Worm (Caenorhabditis elegans) whole organism, L1 larva: ENCODE data around the gene Y54G2A.52.

ENCODE experiments used
- C04F5.9 ChIP-seq: sonication (generic microtip); optimal IDR thresholded peaks from 2 replicates; lab custom pipeline; 2016; ENCODE audit warnings: missing genetic modification characterization, missing compliant biosample characterization
- C16A3.4 ChIP-seq: fragments of 150-350 bp; optimal IDR thresholded peaks from 2 replicates; lab custom pipeline; 2014; ENCODE audit warnings: missing biosample characterization, missing genetic modification characterization
- F16B12.6 ChIP-seq: fragments of 150-350 bp; optimal IDR thresholded peaks from 2 replicates; lab custom pipeline; 2014; ENCODE audit warnings: missing biosample characterization, missing genetic modification characterization
- ama-1 ChIP-seq: fragments of 150-350 bp; optimal IDR thresholded peaks from 2 replicates; lab custom pipeline; 2014
- blmp-1 ChIP-seq: fragments of 150-350 bp; optimal IDR thresholded peaks from 2 replicates; lab custom pipeline; 2014; ENCODE audit warnings: missing biosample characterization, missing genetic modification characterization
- ceh-63 ChIP-seq: fragments of 200-800 bp; sonication (Bioruptor generic); optimal IDR thresholded peaks from 2 replicates; lab custom pipeline; 2018; ENCODE audit warnings: mild to moderate bottlenecking, missing genetic modification characterization, missing compliant biosample characterization
- ceh-82 ChIP-seq, 3 experiments: fragments of 150-350 bp in 1 of 3; sonication (generic microtip) in 2 of 3; optimal IDR thresholded peaks; 2 replicates each; lab custom pipeline; 2014 to 2017; ENCODE audit warnings: missing biosample characterization in 3 of 3, missing genetic modification characterization in 3 of 3
- ces-1 ChIP-seq: fragments of 150-350 bp; optimal IDR thresholded peaks from 2 replicates; lab custom pipeline; 2014; ENCODE audit warnings: missing biosample characterization, missing genetic modification reagents, missing genetic modification characterization
- dsc-1 ChIP-seq: sonication (generic microtip); optimal IDR thresholded peaks from 2 replicates; lab custom pipeline; 2016; ENCODE audit warnings: mild to moderate bottlenecking, missing genetic modification characterization, missing compliant biosample characterization
- efl-3 ChIP-seq: fragments of 200-800 bp; sonication (Bioruptor generic); optimal IDR thresholded peaks from 2 replicates; lab custom pipeline; 2018; ENCODE audit warnings: mild to moderate bottlenecking, missing genetic modification characterization, missing compliant biosample characterization
- egl-13 ChIP-seq: sonication (generic microtip); optimal IDR thresholded peaks from 2 replicates; lab custom pipeline; 2016; ENCODE audit warnings: missing genotype, missing genetic modification reagents, missing genetic modification characterization, missing compliant biosample characterization
- egl-27 ChIP-seq, 2 experiments: fragments of 150-350 bp in 1 of 2; sonication (generic microtip); optimal IDR thresholded peaks; 3 replicates each; lab custom pipeline; 2017 to 2018; ENCODE audit warnings: missing biosample characterization in 2 of 2, missing genetic modification characterization in 2 of 2, missing genetic modification reagents in 2 of 2
- elt-2 ChIP-seq: sonication (generic microtip); optimal IDR thresholded peaks from 2 replicates; lab custom pipeline; 2016; ENCODE audit warnings: missing genetic modification characterization, mild to moderate bottlenecking, inconsistent platforms, missing compliant biosample characterization, missing genetic modification reagents
- elt-3 ChIP-seq, 6 experiments: fragments of 150-350 bp in 1 of 6; sonication (generic microtip); optimal IDR thresholded peaks; 2 replicates each; lab custom pipeline; 2017 to 2018; ENCODE audit warnings: missing biosample characterization in 6 of 6, missing genetic modification characterization in 6 of 6, inconsistent platforms in 1 of 6
- ets-5 ChIP-seq: fragments of 200-800 bp; sonication (Bioruptor generic); IDR thresholded peaks from 2 replicates; pipeline ENCODE4 v1.3.6; 2022; ENCODE audit warnings: missing genetic modification characterization, missing compliant biosample characterization
- fos-1 ChIP-seq: fragments of 150-350 bp; optimal IDR thresholded peaks from 2 replicates; lab custom pipeline; 2014; ENCODE audit warnings: missing biosample characterization, missing genetic modification characterization
- hlh-17 ChIP-seq: fragments of 200-800 bp; sonication (Bioruptor generic); optimal IDR thresholded peaks from 2 replicates; lab custom pipeline; 2018; ENCODE audit warnings: missing genetic modification characterization, mild to moderate bottlenecking, missing compliant biosample characterization, moderate library complexity, borderline replicate concordance
- hlh-4 ChIP-seq: sonication (generic microtip); optimal IDR thresholded peaks from 2 replicates; lab custom pipeline; 2016; ENCODE audit warnings: mild to moderate bottlenecking, missing genetic modification characterization, missing compliant biosample characterization
- hpl-2 ChIP-seq: fragments of 150-350 bp; optimal IDR thresholded peaks from 2 replicates; lab custom pipeline; 2014; ENCODE audit warnings: missing biosample characterization, missing genetic modification reagents, missing genetic modification characterization
- irx-1 ChIP-seq: sonication (generic microtip); optimal IDR thresholded peaks from 2 replicates; lab custom pipeline; 2016; ENCODE audit warnings: missing genetic modification characterization, missing compliant biosample characterization
- isw-1 ChIP-seq: fragments of 200-800 bp; sonication (Bioruptor generic); IDR thresholded peaks from 2 replicates; pipeline ENCODE4 v1.3.6; 2022; ENCODE audit warnings: missing genetic modification characterization, missing compliant biosample characterization
- lin-35 ChIP-seq, 2 experiments: fragments of 150-350 bp; optimal IDR thresholded peaks; 2 replicates each; lab custom pipeline; 2014; ENCODE audit warnings: missing biosample characterization in 2 of 2, missing genetic modification characterization in 2 of 2, missing genetic modification reagents in 2 of 2
- lin-39 ChIP-seq: fragments of 150-350 bp; optimal IDR thresholded peaks from 2 replicates; lab custom pipeline; 2014; ENCODE audit warnings: missing biosample characterization, missing genetic modification reagents, missing genetic modification characterization
- lir-3 ChIP-seq: sonication (generic microtip); optimal IDR thresholded peaks from 2 replicates; lab custom pipeline; 2016; ENCODE audit warnings: mild to moderate bottlenecking, missing genetic modification characterization, moderate library complexity, missing compliant biosample characterization; ENCODE audit not compliant: poor library complexity
- mdl-1 ChIP-seq, 2 experiments: fragments of 150-350 bp; optimal IDR thresholded peaks; 2 replicates each; lab custom pipeline; 2014 to 2017; ENCODE audit warnings: missing biosample characterization in 2 of 2, missing genetic modification characterization in 2 of 2, inconsistent platforms in 1 of 2
- mef-2 ChIP-seq: fragments of 150-350 bp; optimal IDR thresholded peaks from 2 replicates; lab custom pipeline; 2014; ENCODE audit warnings: missing biosample characterization, missing genetic modification characterization
- mep-1 ChIP-seq: fragments of 150-350 bp; optimal IDR thresholded peaks from 2 replicates; lab custom pipeline; 2014; ENCODE audit warnings: missing biosample characterization, missing genetic modification characterization
- nhr-12 ChIP-seq: sonication (generic microtip); optimal IDR thresholded peaks from 2 replicates; lab custom pipeline; 2017; ENCODE audit warnings: missing biosample characterization, missing genetic modification characterization
- nhr-20 ChIP-seq: sonication (generic microtip); optimal IDR thresholded peaks from 2 replicates; lab custom pipeline; 2016; ENCODE audit warnings: mild to moderate bottlenecking, missing genetic modification characterization, missing compliant biosample characterization
- nhr-237 ChIP-seq: fragments of 150-350 bp; optimal IDR thresholded peaks from 2 replicates; lab custom pipeline; 2014; ENCODE audit warnings: missing biosample characterization, missing genetic modification characterization
- nhr-28 ChIP-seq: fragments of 150-350 bp; optimal IDR thresholded peaks from 2 replicates; lab custom pipeline; 2014; ENCODE audit warnings: missing biosample characterization, missing genetic modification characterization
- nhr-47 ChIP-seq: sonication (generic microtip); optimal IDR thresholded peaks from 2 replicates; lab custom pipeline; 2016; ENCODE audit warnings: mild to moderate bottlenecking, missing genetic modification characterization, moderate library complexity, missing compliant biosample characterization
- nhr-77 ChIP-seq: fragments of 150-350 bp; optimal IDR thresholded peaks from 2 replicates; lab custom pipeline; 2014; ENCODE audit warnings: missing biosample characterization, missing genetic modification characterization
- nhr-85 ChIP-seq: sonication (generic microtip); peaks from one replicate; lab custom pipeline; 2016; ENCODE audit warnings: missing genetic modification characterization, inconsistent platforms, missing compliant biosample characterization
- nhr-90 ChIP-seq: sonication (generic microtip); optimal IDR thresholded peaks from 2 replicates; lab custom pipeline; 2016; ENCODE audit warnings: mild to moderate bottlenecking, missing genetic modification characterization, missing compliant biosample characterization; ENCODE audit not compliant: poor library complexity
- pax-3 ChIP-seq: fragments of 200-800 bp; sonication (Bioruptor generic); optimal IDR thresholded peaks from 2 replicates; lab custom pipeline; 2018; ENCODE audit warnings: mild to moderate bottlenecking, missing genetic modification characterization, moderate library complexity, missing compliant biosample characterization
- rnt-1 ChIP-seq: sonication (generic microtip); optimal IDR thresholded peaks from 2 replicates; lab custom pipeline; 2016; ENCODE audit warnings: mild to moderate bottlenecking, missing genetic modification characterization, moderate library complexity, missing compliant biosample characterization
- skn-1 ChIP-seq: fragments of 150-350 bp; optimal IDR thresholded peaks from 2 replicates; lab custom pipeline; 2014; ENCODE audit warnings: missing biosample characterization, missing genetic modification characterization
- snu-23 ChIP-seq: sonication (generic microtip); optimal IDR thresholded peaks from 2 replicates; lab custom pipeline; 2016; ENCODE audit warnings: missing genetic modification characterization, missing compliant biosample characterization
- sox-4 ChIP-seq: sonication (generic microtip); optimal IDR thresholded peaks from 2 replicates; lab custom pipeline; 2016; ENCODE audit warnings: missing genetic modification characterization, missing compliant biosample characterization
- sptf-1 ChIP-seq: fragments of 150-350 bp; optimal IDR thresholded peaks from 2 replicates; lab custom pipeline; 2014; ENCODE audit warnings: missing biosample characterization, missing genetic modification characterization
- swsn-7 ChIP-seq: sonication (generic microtip); optimal IDR thresholded peaks from 2 replicates; lab custom pipeline; 2016; ENCODE audit warnings: missing genetic modification characterization, missing compliant biosample characterization
- tlp-1 ChIP-seq: fragments of 150-350 bp; optimal IDR thresholded peaks from 2 replicates; lab custom pipeline; 2014; ENCODE audit warnings: missing biosample characterization, missing genetic modification characterization
- unc-98 ChIP-seq: fragments of 200-800 bp; sonication (Bioruptor generic); IDR thresholded peaks from 2 replicates; pipeline ENCODE4 v1.3.6; 2022; ENCODE audit warnings: missing genetic modification characterization, missing compliant biosample characterization
- vab-15 ChIP-seq: sonication (generic microtip); optimal IDR thresholded peaks from 2 replicates; lab custom pipeline; 2017; ENCODE audit warnings: missing genotype, mild to moderate bottlenecking, missing genetic modification characterization, missing compliant biosample characterization
- xbp-1 ChIP-seq: sonication (generic microtip); optimal IDR thresholded peaks from 2 replicates; lab custom pipeline; 2016; ENCODE audit warnings: missing genetic modification characterization, missing compliant biosample characterization
- ztf-4 ChIP-seq: fragments of 150-350 bp; optimal IDR thresholded peaks from 2 replicates; lab custom pipeline; 2014; ENCODE audit warnings: missing biosample characterization, missing genetic modification characterization

Y54G2A.52 gene

DNA sequence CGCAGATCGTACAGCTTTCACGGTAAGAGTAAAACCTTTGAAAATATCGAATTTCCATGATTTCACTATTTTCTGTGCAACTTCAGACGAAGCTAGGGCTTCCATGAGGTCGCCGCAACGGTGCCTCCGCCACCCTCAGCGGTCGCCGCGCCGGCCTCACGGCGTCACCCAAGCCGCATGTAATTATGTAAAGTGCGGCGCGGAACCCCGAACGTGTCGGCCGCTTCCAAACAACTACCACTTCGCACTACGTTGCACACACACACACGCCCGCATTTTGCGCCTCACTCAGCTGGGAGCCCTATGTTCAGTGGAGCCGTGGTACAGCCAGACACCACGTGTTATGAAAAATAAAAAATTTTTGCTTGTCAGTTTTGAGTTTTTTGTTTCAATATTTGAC lies 18.6 kb upstream of the Y54G2A.52 start:
- no peak for TF ChIP-seq ceh-63 (GFP tag; lab: Kevin White, UChicago)
- no peak for TF ChIP-seq lir-3
- TF ChIP-seq skn-1 (tag; lab: Kevin White, UChicago): no peak
- TF ChIP-seq nhr-85 (tag; lab: Kevin White, UChicago): no peak
- TF ChIP-seq nhr-47 (tag; lab: Kevin White, UChicago): no peak
- no peak for TF ChIP-seq nhr-77 (tag; lab: Kevin White, UChicago)
- TF ChIP-seq mdl-1 (tag; optimal IDR thresholded peaks at IDR 0.05; lab: Kevin White, UChicago): no peak
- no peak for TF ChIP-seq nhr-28 (tag; lab: Kevin White, UChicago)
- no peak for TF ChIP-seq egl-27 (tag; optimal IDR thresholded peaks at IDR 0.05; lab: Kevin White, UChicago)
- TF ChIP-seq sox-4 (tag; lab: Kevin White, UChicago): no peak
- no peak for TF ChIP-seq vab-15
- no peak for TF ChIP-seq elt-3 (tag; optimal IDR thresholded peaks at IDR 0.05; lab: Kevin White, UChicago)
- no peak for TF ChIP-seq C16A3.4 (tag; lab: Kevin White, UChicago)
- TF ChIP-seq hpl-2: no peak
- TF ChIP-seq hlh-17 (GFP tag; lab: Kevin White, UChicago): no peak
- TF ChIP-seq sptf-1 (tag; lab: Kevin White, UChicago): no peak
- TF ChIP-seq irx-1 (tag; lab: Kevin White, UChicago): no peak
- no peak for TF ChIP-seq ces-1 (GFP tag; lab: Kevin White, UChicago)
- no peak for TF ChIP-seq swsn-7 (tag; lab: Kevin White, UChicago)

- TF ChIP-seq blmp-1 (peak; percentile 99), C16A3.4 (tag; lab: Kevin White, UChicago) (no peak)
Measured at ce11 chrIV:2809208-2809607, 10.7 kb upstream of the Y54G2A.52 start, which contains the start of gene Y54G2A.76. Gene Y54G2A.76 (plus strand): TSS chrIV:2809410.

DNA sequence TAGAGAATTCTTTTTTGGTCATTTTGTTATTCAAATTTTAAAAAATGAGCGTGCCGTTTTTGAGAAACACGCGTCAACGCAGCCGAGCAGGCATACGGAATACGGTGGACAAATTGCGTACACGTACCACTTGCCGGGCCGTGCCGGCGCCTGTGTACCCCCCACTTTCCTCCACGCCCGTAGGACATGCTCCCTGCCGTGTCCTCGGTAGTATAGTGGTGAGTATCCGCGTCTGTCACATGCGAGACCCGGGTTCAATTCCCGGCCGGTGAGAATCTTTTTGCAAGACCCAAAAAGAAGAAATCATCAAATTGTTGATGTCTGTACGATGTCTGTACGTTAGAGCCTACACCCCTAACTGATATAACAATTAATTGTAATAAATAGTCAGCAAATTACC lies 9.7 kb upstream of the Y54G2A.52 start:
- no peak for TF ChIP-seq dsc-1 (tag; lab: Kevin White, UChicago)
- TF ChIP-seq nhr-237 (tag; lab: Kevin White, UChicago): no peak
- TF ChIP-seq nhr-12 (tag; lab: Kevin White, UChicago): no peak
- no peak for TF ChIP-seq ets-5
- TF ChIP-seq ama-1: no peak
- TF ChIP-seq hlh-4: no peak
- TF ChIP-seq fos-1 (tag; lab: Kevin White, UChicago): no peak
- no peak for TF ChIP-seq egl-13
- TF ChIP-seq mep-1 (tag; lab: Kevin White, UChicago): no peak
- no peak for TF ChIP-seq tlp-1 (tag; lab: Kevin White, UChicago)
- no peak for TF ChIP-seq unc-98 (GFP tag; lab: Robert Waterston, UW)
- no peak for TF ChIP-seq lin-35 (GFP tag; optimal IDR thresholded peaks at IDR 0.05; lab: Kevin White, UChicago)
- TF ChIP-seq blmp-1: no peak
- TF ChIP-seq efl-3 (GFP tag; lab: Kevin White, UChicago): no peak
- TF ChIP-seq egl-27 (tag; optimal IDR thresholded peaks at IDR 0.05; lab: Kevin White, UChicago): no peak
- TF ChIP-seq lin-39 (tag; lab: Kevin White, UChicago): no peak
- TF ChIP-seq nhr-77 (tag; lab: Kevin White, UChicago): no peak
- TF ChIP-seq ces-1 (GFP tag; lab: Kevin White, UChicago): no peak
- no peak for TF ChIP-seq nhr-47 (tag; lab: Kevin White, UChicago)
- no peak for TF ChIP-seq ceh-63 (GFP tag; lab: Kevin White, UChicago)

ce11 chrIV:2805525-2805924 lies 7.0 kb upstream of the Y54G2A.52 start, which contains the start of gene Y54G2A.45:
Gene Y54G2A.45 (plus strand): TSS chrIV:2805857.
- TF ChIP-seq swsn-7 (tag; lab: Kevin White, UChicago) (peak; percentile 23), snu-23 (GFP tag; lab: Kevin White, UChicago) (peak; percentile 36), isw-1 (no peak), xbp-1 (tag; lab: Kevin White, UChicago) (peak; percentile 0), F16B12.6 (tag; lab: Kevin White, UChicago) (no peak), lin-35 (GFP tag; optimal IDR thresholded peaks at IDR 0.05; lab: Kevin White, UChicago) (peak in 1 of 2 experiments; percentile 55), nhr-90 (tag; lab: Kevin White, UChicago) (peak; percentile 40), nhr-77 (tag; lab: Kevin White, UChicago) (peak; percentile 5), nhr-47 (tag; lab: Kevin White, UChicago) (peak; percentile 57), mef-2 (tag; lab: Kevin White, UChicago) (no peak), tlp-1 (tag; lab: Kevin White, UChicago) (no peak), rnt-1 (tag; lab: Kevin White, UChicago) (peak; percentile 60), elt-2 (peak; percentile 64), egl-13 (peak; percentile 18), ceh-82 (tag; optimal IDR thresholded peaks at IDR 0.05; lab: Kevin White, UChicago) (peak in 1 of 3 experiments; percentile 6), C04F5.9 (tag; lab: Kevin White, UChicago) (no peak), pax-3 (tag; lab: Kevin White, UChicago) (no peak), ztf-4 (tag; lab: Kevin White, UChicago) (no peak), dsc-1 (tag; lab: Kevin White, UChicago) (peak; percentile 18), C16A3.4 (tag; lab: Kevin White, UChicago) (peak; percentile 14), nhr-20 (tag; lab: Kevin White, UChicago) (peak; percentile 40)
